In genomic region chr3L:4353657-4354075, dm6 we compare ENCODE assay signal across 1 fruit fly cellular context.
TF ChIP-seq lines count a peak whose summit lies in the region.

No protein-coding gene starts in this region.

TF ChIP-seq in whole organism, embryonic, 481 proteins besides CTCF, POLR2A, EP300 and RAD21 (continued from another document and continues in another):
- TF ChIP-seq lbe (GFP tag; optimal IDR thresholded peaks at IDR 0.05; lab: Kevin White, UChicago): no peak
- peak; percentile 53 for TF ChIP-seq CG31441 (GFP tag; IDR thresholded peaks at IDR 0.05; lab: Robert Waterston, UW)
- TF ChIP-seq BtbVII (GFP tag; optimal IDR thresholded peaks at IDR 0.05; lab: Kevin White, UChicago): peak; percentile 11
- TF ChIP-seq cg (GFP tag; optimal IDR thresholded peaks at IDR 0.05; lab: Kevin White, UChicago): no peak
- peak; percentile 51; the same call in 2 of the 3 replicates for TF ChIP-seq row (GFP tag; IDR thresholded peaks at IDR 0.05; lab: Robert Waterston, UW)
- no peak for TF ChIP-seq zfh1 (GFP tag; IDR thresholded peaks at IDR 0.05; lab: Robert Waterston, UW)
- no peak for TF ChIP-seq jigr1 (GFP tag; IDR thresholded peaks at IDR 0.05; lab: Robert Waterston, UW)
- TF ChIP-seq stc (GFP tag; IDR thresholded peaks at IDR 0.05; lab: Robert Waterston, UW): no peak
- TF ChIP-seq NfI (GFP tag; optimal IDR thresholded peaks at IDR 0.05; lab: Kevin White, UChicago): peak; percentile 34
- peak; percentile 18 for TF ChIP-seq CG17385 (GFP tag; optimal IDR thresholded peaks at IDR 0.05; lab: Kevin White, UChicago)
- no peak for TF ChIP-seq crc (GFP tag; optimal IDR thresholded peaks at IDR 0.05; lab: Kevin White, UChicago)
- peak in 1 of 3 experiments; percentile 0 for TF ChIP-seq lola (GFP tag; optimal IDR thresholded peaks at IDR 0.05; lab: Kevin White, UChicago)
- TF ChIP-seq GATAe (GFP tag; conservative IDR thresholded peaks at IDR 0.05; lab: Robert Waterston, UW): no peak
- TF ChIP-seq Adf1 (GFP tag; IDR thresholded peaks at IDR 0.05; lab: Robert Waterston, UW): no peak
- TF ChIP-seq pita (GFP tag; optimal IDR thresholded peaks at IDR 0.05; lab: Kevin White, UChicago): no peak
- TF ChIP-seq klu (GFP tag; IDR thresholded peaks at IDR 0.05; lab: Robert Waterston, UW): no peak
- TF ChIP-seq CG1024 (GFP tag; IDR thresholded peaks at IDR 0.05; lab: Robert Waterston, UW): no peak
- no peak for TF ChIP-seq CrebB (tag; optimal IDR thresholded peaks at IDR 0.05; lab: Kevin White, UChicago)
- TF ChIP-seq CG12299 (tag; optimal IDR thresholded peaks at IDR 0.05; lab: Kevin White, UChicago): no peak
- no peak for TF ChIP-seq otp (GFP tag; IDR thresholded peaks at IDR 0.05; lab: Robert Waterston, UW)
- peak; percentile 89 for TF ChIP-seq Ets65A (GFP tag; lab: Kevin White, UChicago)
- TF ChIP-seq CG14965 (GFP tag; optimal IDR thresholded peaks at IDR 0.05; lab: Kevin White, UChicago; ENCODE audit: borderline replicate concordance): no peak
- peak; percentile 29 for TF ChIP-seq cwo (GFP tag; optimal IDR thresholded peaks at IDR 0.05; lab: Kevin White, UChicago)
- no peak for TF ChIP-seq CG17186 (GFP tag; optimal IDR thresholded peaks at IDR 0.05; lab: Kevin White, UChicago)
- no peak for TF ChIP-seq CHES-1-like (GFP tag; optimal IDR thresholded peaks at IDR 0.05; lab: Kevin White, UChicago)
- TF ChIP-seq Dbx (GFP tag; IDR thresholded peaks at IDR 0.05; lab: Robert Waterston, UW): peak; percentile 29; the same call in 1 of the 3 replicates
- peak; percentile 39 for TF ChIP-seq Dip3 (GFP tag; optimal IDR thresholded peaks at IDR 0.05; lab: Kevin White, UChicago)
- TF ChIP-seq CG6175 (GFP tag; IDR thresholded peaks at IDR 0.05; lab: Robert Waterston, UW): no peak
- TF ChIP-seq Poxn (GFP tag; IDR thresholded peaks at IDR 0.05; lab: Robert Waterston, UW): no peak
- no peak for TF ChIP-seq Kr (GFP tag; optimal IDR thresholded peaks at IDR 0.05; lab: Kevin White, UChicago)
- no peak for TF ChIP-seq CG6854 (GFP tag; optimal IDR thresholded peaks at IDR 0.05; lab: Kevin White, UChicago)
- no peak for TF ChIP-seq sr (GFP tag; IDR thresholded peaks at IDR 0.05; lab: Robert Waterston, UW)
- no peak for TF ChIP-seq Hsf (GFP tag; optimal IDR thresholded peaks at IDR 0.05; lab: Kevin White, UChicago)
- TF ChIP-seq CG14014 (GFP tag; IDR thresholded peaks at IDR 0.05; lab: Robert Waterston, UW): peak; percentile 36; the same call in 1 of the 2 replicates
- TF ChIP-seq Mad (GFP tag; optimal IDR thresholded peaks at IDR 0.05; lab: Kevin White, UChicago): no peak
- no peak for TF ChIP-seq Usf (GFP tag; optimal IDR thresholded peaks at IDR 0.05; lab: Kevin White, UChicago)
- no peak for TF ChIP-seq CG9797 (GFP tag; optimal IDR thresholded peaks at IDR 0.05; lab: Kevin White, UChicago)
- no peak for TF ChIP-seq cas (GFP tag; IDR thresholded peaks at IDR 0.05; lab: Robert Waterston, UW)
- TF ChIP-seq trh (GFP tag; optimal IDR thresholded peaks at IDR 0.05; lab: Kevin White, UChicago): no peak
- peak; percentile 29; the same call in 1 of the 2 replicates for TF ChIP-seq CG11247 (GFP tag; IDR thresholded peaks at IDR 0.05; lab: Robert Waterston, UW)
- peak; percentile 20 to 55 for TF ChIP-seq Hr51 (GFP tag; optimal IDR thresholded peaks at IDR 0.05; lab: Kevin White, UChicago)
- no peak for TF ChIP-seq tna (GFP tag; IDR thresholded peaks at IDR 0.05; lab: Robert Waterston, UW; ENCODE audit: partially characterized antibody)
- no peak for TF ChIP-seq Atf-2 (GFP tag; optimal IDR thresholded peaks at IDR 0.05; lab: Kevin White, UChicago)
- TF ChIP-seq pzg (GFP tag; optimal IDR thresholded peaks at IDR 0.05; lab: Kevin White, UChicago): no peak
- TF ChIP-seq CG17612 (GFP tag; IDR thresholded peaks at IDR 0.05; lab: Robert Waterston, UW): no peak
- no peak for TF ChIP-seq btn (GFP tag; optimal IDR thresholded peaks at IDR 0.05; lab: Kevin White, UChicago)
- TF ChIP-seq Opbp (GFP tag; IDR thresholded peaks at IDR 0.05; lab: Robert Waterston, UW; ENCODE audit: partially characterized antibody): no peak
- no peak for TF ChIP-seq CG11093 (GFP tag; IDR thresholded peaks at IDR 0.05; lab: Robert Waterston, UW)
- no peak for TF ChIP-seq H15 (GFP tag; IDR thresholded peaks at IDR 0.05; lab: Robert Waterston, UW)
- no peak for TF ChIP-seq CG10274 (GFP tag; optimal IDR thresholded peaks at IDR 0.05; lab: Kevin White, UChicago)
- no peak for TF ChIP-seq dm (GFP tag; optimal IDR thresholded peaks at IDR 0.05; lab: Kevin White, UChicago)
- TF ChIP-seq tup (GFP tag; optimal IDR thresholded peaks at IDR 0.05; lab: Kevin White, UChicago): peak; percentile 8
- no peak for TF ChIP-seq Tbp (GFP tag; optimal IDR thresholded peaks at IDR 0.05; lab: Kevin White, UChicago)
- no peak for TF ChIP-seq Dad (GFP tag; optimal IDR thresholded peaks at IDR 0.05; lab: Kevin White, UChicago)
- TF ChIP-seq hbn (GFP tag; IDR thresholded peaks at IDR 0.05; lab: Robert Waterston, UW; ENCODE audit: partially characterized antibody): no peak
- no peak for TF ChIP-seq NC2α (GFP tag; optimal IDR thresholded peaks at IDR 0.05; lab: Kevin White, UChicago)
- TF ChIP-seq ems (GFP tag; optimal IDR thresholded peaks at IDR 0.05; lab: Kevin White, UChicago): no peak
- TF ChIP-seq CG17802 (tag; optimal IDR thresholded peaks at IDR 0.05; lab: Kevin White, UChicago): no peak
- no peak for TF ChIP-seq CG34376 (GFP tag; optimal IDR thresholded peaks at IDR 0.05; lab: Kevin White, UChicago)
- TF ChIP-seq fu2 (GFP tag; optimal IDR thresholded peaks at IDR 0.05; lab: Kevin White, UChicago): no peak
- TF ChIP-seq CG11696 (GFP tag; IDR thresholded peaks at IDR 0.05; lab: Robert Waterston, UW): no peak
- no peak for TF ChIP-seq D (optimal IDR thresholded peaks at IDR 0.05; lab: Kevin White, UChicago)
- TF ChIP-seq D (GFP tag; optimal IDR thresholded peaks at IDR 0.05; lab: Kevin White, UChicago): peak; percentile 42
- TF ChIP-seq disco-r (GFP tag; optimal IDR thresholded peaks at IDR 0.05; lab: Kevin White, UChicago): no peak
- peak; percentile 34; the same call in 1 of the 3 replicates for TF ChIP-seq CG6791 (GFP tag; IDR thresholded peaks at IDR 0.05; lab: Robert Waterston, UW; ENCODE audit: partially characterized antibody)
- no peak for TF ChIP-seq Camta (GFP tag; optimal IDR thresholded peaks at IDR 0.05; lab: Kevin White, UChicago)
- TF ChIP-seq Atf6 (GFP tag; IDR thresholded peaks at IDR 0.05; lab: Robert Waterston, UW): no peak
- no peak for TF ChIP-seq vvl (GFP tag; IDR thresholded peaks at IDR 0.05; lab: Robert Waterston, UW)
- no peak for TF ChIP-seq run (tag; optimal IDR thresholded peaks at IDR 0.05; lab: Kevin White, UChicago)
- TF ChIP-seq onecut (GFP tag; IDR thresholded peaks at IDR 0.05; lab: Robert Waterston, UW): no peak; the same call in 1 of the 2 replicates
- TF ChIP-seq phol (tag; optimal IDR thresholded peaks at IDR 0.05; lab: Kevin White, UChicago): no peak
- 0 out of 2 replicates have a peak, but pooled peaks have one; percentile 39 for TF ChIP-seq CG16779 (GFP tag; IDR thresholded peaks at IDR 0.05; lab: Robert Waterston, UW)
- no peak for TF ChIP-seq gfzf (GFP tag; optimal IDR thresholded peaks at IDR 0.05; lab: Kevin White, UChicago)
- TF ChIP-seq CG14441 (GFP tag; IDR thresholded peaks at IDR 0.05; lab: Robert Waterston, UW): 0 out of 2 replicates have a peak, but pooled peaks have one; percentile 24
- no peak for TF ChIP-seq seq (GFP tag; IDR thresholded peaks at IDR 0.05; lab: Robert Waterston, UW)
- TF ChIP-seq ato (GFP tag; IDR thresholded peaks at IDR 0.05; lab: Robert Waterston, UW; ENCODE audit: partially characterized antibody): no peak
- TF ChIP-seq Hand (GFP tag; optimal IDR thresholded peaks at IDR 0.05; lab: Kevin White, UChicago): no peak
- TF ChIP-seq CG13296 (GFP tag; optimal IDR thresholded peaks at IDR 0.05; lab: Kevin White, UChicago): no peak
- TF ChIP-seq dpn (GFP tag; optimal IDR thresholded peaks at IDR 0.05; lab: Kevin White, UChicago): no peak
- TF ChIP-seq unpg (GFP tag; optimal IDR thresholded peaks at IDR 0.05; lab: Kevin White, UChicago): peak; percentile 17
- TF ChIP-seq CG32767 (GFP tag; IDR thresholded peaks at IDR 0.05; lab: Robert Waterston, UW): no peak
- TF ChIP-seq CG2712 (tag; optimal IDR thresholded peaks at IDR 0.05; lab: Kevin White, UChicago): no peak
- no peak for TF ChIP-seq CkIIα-i1 (GFP tag; IDR thresholded peaks at IDR 0.05; lab: Robert Waterston, UW)
- no peak; the same call in 1 of the 2 replicates for TF ChIP-seq slbo (GFP tag; IDR thresholded peaks at IDR 0.05; lab: Robert Waterston, UW)
- no peak for TF ChIP-seq CG10959 (GFP tag; IDR thresholded peaks at IDR 0.05; lab: Robert Waterston, UW)
- TF ChIP-seq CG1832 (GFP tag; optimal IDR thresholded peaks at IDR 0.05; lab: Kevin White, UChicago): no peak
- peak; percentile 57 for TF ChIP-seq mirr (GFP tag; optimal IDR thresholded peaks at IDR 0.05; lab: Kevin White, UChicago)
- TF ChIP-seq C15 (GFP tag; IDR thresholded peaks at IDR 0.05; lab: Robert Waterston, UW): no peak
- peak; percentile 69 for TF ChIP-seq ATbp (GFP tag; optimal IDR thresholded peaks at IDR 0.05; lab: Kevin White, UChicago)
- TF ChIP-seq HLH3B (GFP tag; IDR thresholded peaks at IDR 0.05; lab: Robert Waterston, UW): no peak
- TF ChIP-seq CG10321 (GFP tag; IDR thresholded peaks at IDR 0.05; lab: Robert Waterston, UW): no peak
- peak; percentile 19 to 43 for TF ChIP-seq Pdp1 (GFP tag; optimal IDR thresholded peaks at IDR 0.05; lab: Kevin White, UChicago)
- TF ChIP-seq org-1 (GFP tag; optimal IDR thresholded peaks at IDR 0.05; lab: Kevin White, UChicago): peak; percentile 26
- TF ChIP-seq gsb-n (tag; optimal IDR thresholded peaks at IDR 0.05; lab: Kevin White, UChicago): no peak
- TF ChIP-seq ab (GFP tag; optimal IDR thresholded peaks at IDR 0.05; lab: Kevin White, UChicago): no peak
- no peak for TF ChIP-seq CG4820 (GFP tag; optimal IDR thresholded peaks at IDR 0.05; lab: Kevin White, UChicago)
- no peak for TF ChIP-seq CG3847 (GFP tag; IDR thresholded peaks at IDR 0.05; lab: Robert Waterston, UW)
- peak; percentile 31 for TF ChIP-seq CG13424 (tag; optimal IDR thresholded peaks at IDR 0.05; lab: Kevin White, UChicago)
- TF ChIP-seq mld (GFP tag; IDR thresholded peaks at IDR 0.05; lab: Robert Waterston, UW; ENCODE audit: partially characterized antibody): no peak
- TF ChIP-seq Ada2b (GFP tag; IDR thresholded peaks at IDR 0.05; lab: Robert Waterston, UW): peak; percentile 34; the same call in 1 of the 2 replicates
- TF ChIP-seq CG17328 (GFP tag; IDR thresholded peaks at IDR 0.05; lab: Robert Waterston, UW): no peak
- TF ChIP-seq CG30431 (GFP tag; optimal IDR thresholded peaks at IDR 0.05; lab: Kevin White, UChicago): no peak
- TF ChIP-seq chm (GFP tag; IDR thresholded peaks at IDR 0.05; lab: Robert Waterston, UW): no peak
- TF ChIP-seq CG4617 (GFP tag; optimal IDR thresholded peaks at IDR 0.05; lab: Kevin White, UChicago; ENCODE audit: borderline replicate concordance): no peak
- no peak for TF ChIP-seq p53 (GFP tag; optimal IDR thresholded peaks at IDR 0.05; lab: Kevin White, UChicago)
- no peak for TF ChIP-seq corto (GFP tag; optimal IDR thresholded peaks at IDR 0.05; lab: Kevin White, UChicago)
- TF ChIP-seq nmo (GFP tag; optimal IDR thresholded peaks at IDR 0.05; lab: Kevin White, UChicago): peak; percentile 7
- no peak for TF ChIP-seq Eip74EF (GFP tag; optimal IDR thresholded peaks at IDR 0.05; lab: Kevin White, UChicago)
- no peak for TF ChIP-seq CG14667 (GFP tag; IDR thresholded peaks at IDR 0.05; lab: Robert Waterston, UW)
- TF ChIP-seq Deaf1 (tag; optimal IDR thresholded peaks at IDR 0.05; lab: Kevin White, UChicago): no peak
- TF ChIP-seq MTF-1 (GFP tag; optimal IDR thresholded peaks at IDR 0.05; lab: Kevin White, UChicago; ENCODE audit: borderline replicate concordance): no peak
- no peak for TF ChIP-seq Sin3A (optimal IDR thresholded peaks at IDR 0.05; lab: Kevin White, UChicago)
- TF ChIP-seq CG17361 (GFP tag; IDR thresholded peaks at IDR 0.05; lab: Robert Waterston, UW): no peak; the same call in 2 of the 3 replicates
- no peak for TF ChIP-seq CG33557 (GFP tag; optimal IDR thresholded peaks at IDR 0.05; lab: Kevin White, UChicago)
- TF ChIP-seq CG12744 (GFP tag; optimal IDR thresholded peaks at IDR 0.05; lab: Kevin White, UChicago): no peak
- TF ChIP-seq Nf-YA (GFP tag; IDR thresholded peaks at IDR 0.05; lab: Robert Waterston, UW): no peak
- TF ChIP-seq hkb (optimal IDR thresholded peaks at IDR 0.05; lab: Kevin White, UChicago): no peak
- no peak for TF ChIP-seq hkb (GFP tag; IDR thresholded peaks at IDR 0.05; lab: Robert Waterston, UW)
- TF ChIP-seq CG9876 (GFP tag; optimal IDR thresholded peaks at IDR 0.05; lab: Kevin White, UChicago): no peak
- peak; percentile 57 for TF ChIP-seq wdn (GFP tag; IDR thresholded peaks at IDR 0.05; lab: Robert Waterston, UW)
- TF ChIP-seq HmgD (GFP tag; optimal IDR thresholded peaks at IDR 0.05; lab: Kevin White, UChicago): no peak
- no peak for TF ChIP-seq CG13123 (GFP tag; optimal IDR thresholded peaks at IDR 0.05; lab: Kevin White, UChicago)
- TF ChIP-seq pum (GFP tag; optimal IDR thresholded peaks at IDR 0.05; lab: Kevin White, UChicago): peak; percentile 30
- TF ChIP-seq Six4 (GFP tag; optimal IDR thresholded peaks at IDR 0.05; lab: Kevin White, UChicago): no peak
- no peak for TF ChIP-seq fd102C (GFP tag; optimal IDR thresholded peaks at IDR 0.05; lab: Kevin White, UChicago)
- TF ChIP-seq jumu (GFP tag; optimal IDR thresholded peaks at IDR 0.05; lab: Kevin White, UChicago): peak; percentile 53
- peak; percentile 90 for TF ChIP-seq Med (GFP tag; lab: Kevin White, UChicago)
- peak; percentile 52; the same call in 1 of the 2 replicates for TF ChIP-seq Xrp1 (GFP tag; IDR thresholded peaks at IDR 0.05; lab: Robert Waterston, UW)
- TF ChIP-seq CG34224 (GFP tag; IDR thresholded peaks at IDR 0.05; lab: Robert Waterston, UW; ENCODE audit: partially characterized antibody): no peak
- TF ChIP-seq Blimp-1 (GFP tag; optimal IDR thresholded peaks at IDR 0.05; lab: Kevin White, UChicago): peak; percentile 22
- TF ChIP-seq dmrt11E (tag; optimal IDR thresholded peaks at IDR 0.05; lab: Kevin White, UChicago): no peak
- TF ChIP-seq sens-2 (GFP tag; IDR thresholded peaks at IDR 0.05; lab: Robert Waterston, UW): no peak
- no peak for TF ChIP-seq wor (GFP tag; IDR thresholded peaks at IDR 0.05; lab: Robert Waterston, UW)
- TF ChIP-seq her (GFP tag; optimal IDR thresholded peaks at IDR 0.05; lab: Kevin White, UChicago): peak; percentile 45
- no peak for TF ChIP-seq Elba2 (GFP tag; optimal IDR thresholded peaks at IDR 0.05; lab: Kevin White, UChicago)
- TF ChIP-seq E2f2 (GFP tag; IDR thresholded peaks at IDR 0.05; lab: Robert Waterston, UW): no peak
- no peak for TF ChIP-seq CG17912 (GFP tag; optimal IDR thresholded peaks at IDR 0.05; lab: Kevin White, UChicago)
